Fruit fly (Drosophila melanogaster): ENCODE measurements around the gene CG32379.

The CG32379 gene

DNA sequence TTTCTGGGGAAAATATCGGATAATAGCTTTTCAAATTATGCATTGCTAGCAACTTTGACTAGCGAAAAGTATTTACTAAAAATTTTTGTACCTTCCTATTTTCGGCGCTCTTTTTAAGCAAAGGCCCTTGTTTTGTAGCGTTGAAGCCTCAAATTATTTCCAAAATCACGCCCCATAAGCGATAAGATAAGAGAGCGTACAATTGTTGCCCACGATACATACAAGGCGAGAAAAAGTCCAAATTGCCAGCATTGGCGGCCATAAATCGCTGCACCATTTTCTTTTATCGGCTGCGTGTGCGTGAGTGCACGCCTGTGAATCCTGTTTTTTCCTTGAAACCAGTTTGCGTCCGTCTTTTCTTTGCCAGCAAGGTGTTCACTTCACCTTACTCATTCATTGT lies 24.9 kb upstream of the CG32379 start:
- no peak for TF ChIP-seq sv (GFP tag; optimal IDR thresholded peaks at IDR 0.05)
- peak; percentile 49 for TF ChIP-seq woc (GFP tag; optimal IDR thresholded peaks at IDR 0.05)
- TF ChIP-seq GATAd (GFP tag; optimal IDR thresholded peaks at IDR 0.05), result no peak
- TF ChIP-seq Myc (optimal IDR thresholded peaks at IDR 0.05), result peak; percentile 54
- TF ChIP-seq Vsx2 (GFP tag; optimal IDR thresholded peaks at IDR 0.05; ENCODE audit: partially characterized antibody), result no peak
- no peak for TF ChIP-seq Dfd (GFP tag; optimal IDR thresholded peaks at IDR 0.05)

dm6 chr3L:7376151-7376550 lies 20.0 kb upstream of the CG32379 start:
- peak; percentile 21 for TF ChIP-seq brk (GFP tag; optimal IDR thresholded peaks at IDR 0.05)
- TF ChIP-seq woc (GFP tag; optimal IDR thresholded peaks at IDR 0.05), result no peak
- TF ChIP-seq br (GFP tag; optimal IDR thresholded peaks at IDR 0.05), result peak; percentile 18
- TF ChIP-seq dsf (GFP tag; optimal IDR thresholded peaks at IDR 0.05; ENCODE audit: borderline replicate concordance), result no peak

DNA sequence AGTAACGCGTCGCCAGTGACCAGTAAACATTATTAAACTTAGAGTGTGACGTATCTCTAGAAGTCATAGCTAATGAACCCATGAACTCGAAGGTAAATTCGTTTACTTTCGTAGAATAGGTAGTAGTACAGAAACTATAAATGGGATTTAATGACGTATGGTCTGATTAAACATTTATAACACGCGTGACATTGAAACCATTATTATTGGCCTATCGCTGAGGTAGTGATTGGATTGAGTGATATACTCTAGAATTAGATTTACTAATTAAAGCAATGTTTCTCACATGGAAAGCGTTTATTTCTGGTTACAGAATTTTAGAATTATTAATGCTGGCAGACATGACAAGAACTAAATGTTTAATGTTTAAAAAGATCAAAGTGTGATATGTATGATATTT lies 19.3 kb upstream of the CG32379 start:
- TF ChIP-seq GATAd (GFP tag; optimal IDR thresholded peaks at IDR 0.05) (no peak), dmrt93B (GFP tag; optimal IDR thresholded peaks at IDR 0.05) (no peak), Dif (GFP tag; optimal IDR thresholded peaks at IDR 0.05; ENCODE audit: partially characterized antibody) (no peak), lola (GFP tag; optimal IDR thresholded peaks at IDR 0.05) (no peak), usp (GFP tag; optimal IDR thresholded peaks at IDR 0.05) (no peak), Hnf4 (GFP tag; optimal IDR thresholded peaks at IDR 0.05) (no peak), Myc (optimal IDR thresholded peaks at IDR 0.05) (no peak), Abd-B (GFP tag; optimal IDR thresholded peaks at IDR 0.05) (no peak), psq (GFP tag; optimal IDR thresholded peaks at IDR 0.05) (no peak), dl (GFP tag; optimal IDR thresholded peaks at IDR 0.05; ENCODE audit: insufficient read depth in 1 of 2, partially characterized antibody in 2 of 2) (no peak), sage (GFP tag; optimal IDR thresholded peaks at IDR 0.05) (no peak), Dfd (GFP tag; optimal IDR thresholded peaks at IDR 0.05) (no peak), br (GFP tag; optimal IDR thresholded peaks at IDR 0.05) (no peak), dsf (GFP tag; optimal IDR thresholded peaks at IDR 0.05; ENCODE audit: borderline replicate concordance) (no peak), HLH106 (tag; optimal IDR thresholded peaks at IDR 0.05) (no peak), sv (GFP tag; optimal IDR thresholded peaks at IDR 0.05) (no peak), rgr (GFP tag; optimal IDR thresholded peaks at IDR 0.05) (no peak), OdsH (GFP tag; optimal IDR thresholded peaks at IDR 0.05) (no peak)

dm6 chr3L:7380395-7380794 lies 15.8 kb upstream of the CG32379 start:
- TF ChIP-seq Rel (GFP tag; optimal IDR thresholded peaks at IDR 0.05) (no peak), Rel (tag; optimal IDR thresholded peaks at IDR 0.05) (no peak), h (GFP tag; optimal IDR thresholded peaks at IDR 0.05) (peak; percentile 9), dsf (GFP tag; optimal IDR thresholded peaks at IDR 0.05; ENCODE audit: borderline replicate concordance) (no peak)

dm6 chr3L:7381359-7381976 lies 14.7 kb upstream of the CG32379 start, which contains the start of the genes SMSr and smid:
Gene SMSr, minus strand, starts transcription at chr3L:7381474.
Gene smid, plus strand, starts transcription at chr3L:7381614.
- TF ChIP-seq Dfd (GFP tag; optimal IDR thresholded peaks at IDR 0.05), result no peak
- peak; percentile 61 for TF ChIP-seq HLH106 (tag; optimal IDR thresholded peaks at IDR 0.05)
- peak; percentile 73 for TF ChIP-seq woc (GFP tag; optimal IDR thresholded peaks at IDR 0.05)
- TF ChIP-seq dl (GFP tag; optimal IDR thresholded peaks at IDR 0.05; ENCODE audit: insufficient read depth in 1 of 2, partially characterized antibody in 2 of 2), result peak; percentile 84 to 90
- peak; percentile 95 for TF ChIP-seq Dif (GFP tag; optimal IDR thresholded peaks at IDR 0.05; ENCODE audit: partially characterized antibody)
- no peak for TF ChIP-seq jim (GFP tag; optimal IDR thresholded peaks at IDR 0.05)
- peak; percentile 18 for TF ChIP-seq Hr83 (GFP tag; optimal IDR thresholded peaks at IDR 0.05; ENCODE audit: poor library complexity, severe bottlenecking)
- TF ChIP-seq h (GFP tag; optimal IDR thresholded peaks at IDR 0.05), result peak; percentile 66
- TF ChIP-seq Myc (optimal IDR thresholded peaks at IDR 0.05), result peak; percentile 21
- no peak for TF ChIP-seq CrebA (GFP tag; optimal IDR thresholded peaks at IDR 0.05; ENCODE audit: borderline replicate concordance)
- TF ChIP-seq Sp1 (GFP tag; optimal IDR thresholded peaks at IDR 0.05), result peak; percentile 56
- peak; percentile 62 for TF ChIP-seq ey (GFP tag; optimal IDR thresholded peaks at IDR 0.05)
- TF ChIP-seq rgr (GFP tag; optimal IDR thresholded peaks at IDR 0.05), result peak; percentile 74
- TF ChIP-seq pan (optimal IDR thresholded peaks at IDR 0.05), result no peak
- peak; percentile 28 for TF ChIP-seq dsf (GFP tag; optimal IDR thresholded peaks at IDR 0.05; ENCODE audit: borderline replicate concordance)
- no peak for TF ChIP-seq Rel (GFP tag; optimal IDR thresholded peaks at IDR 0.05)
- no peak for TF ChIP-seq Rel (tag; optimal IDR thresholded peaks at IDR 0.05)
- TF ChIP-seq dmrt93B (GFP tag; optimal IDR thresholded peaks at IDR 0.05), result peak; percentile 28
- peak; percentile 32 for TF ChIP-seq psq (GFP tag; optimal IDR thresholded peaks at IDR 0.05)
- TF ChIP-seq usp (GFP tag; optimal IDR thresholded peaks at IDR 0.05), result no peak
- peak; percentile 56 for TF ChIP-seq OdsH (GFP tag; optimal IDR thresholded peaks at IDR 0.05)
- TF ChIP-seq Vsx2 (GFP tag; optimal IDR thresholded peaks at IDR 0.05; ENCODE audit: partially characterized antibody), result peak; percentile 69
- TF ChIP-seq sv (GFP tag; optimal IDR thresholded peaks at IDR 0.05), result peak; percentile 42
- TF ChIP-seq brk (GFP tag; optimal IDR thresholded peaks at IDR 0.05), result no peak
- TF ChIP-seq sage (GFP tag; optimal IDR thresholded peaks at IDR 0.05), result no peak
- TF ChIP-seq lola (GFP tag; optimal IDR thresholded peaks at IDR 0.05), result no peak
- no peak for TF ChIP-seq Mio (GFP tag; optimal IDR thresholded peaks at IDR 0.05)
- peak in 1 of 2 experiments; percentile 68 for TF ChIP-seq foxo (GFP tag; optimal IDR thresholded peaks at IDR 0.05)
- TF ChIP-seq GATAd (GFP tag; optimal IDR thresholded peaks at IDR 0.05), result no peak
- peak; percentile 46 for TF ChIP-seq N (GFP tag; optimal IDR thresholded peaks at IDR 0.05)
- TF ChIP-seq br (GFP tag; optimal IDR thresholded peaks at IDR 0.05), result peak; percentile 47
- TF ChIP-seq Jra (GFP tag; optimal IDR thresholded peaks at IDR 0.05), result peak; percentile 72
- TF ChIP-seq Hnf4 (GFP tag; optimal IDR thresholded peaks at IDR 0.05), result no peak
- no peak for TF ChIP-seq Hr78 (GFP tag; optimal IDR thresholded peaks at IDR 0.05)
- peak; percentile 98 for TF ChIP-seq fru (GFP tag; optimal IDR thresholded peaks at IDR 0.05)
- peak; percentile 16 for TF ChIP-seq CG9705 (GFP tag; optimal IDR thresholded peaks at IDR 0.05)

All from whole organism, wandering third instar larva.